Fruit fly (Drosophila melanogaster) whole organism, embryonic: ENCODE data around the gene CG43354.

Source experiments
- B-H2 ChIP-seq: fragments of 200-800 bp; sonication (Bioruptor generic); optimal IDR thresholded peaks from 2 replicates; lab custom pipeline; 2018; ENCODE audit warnings: missing biosample characterization, mild to moderate bottlenecking, missing genetic modification characterization
- CG10979 ChIP-seq: fragments of 200-800 bp; sonication (Bioruptor generic); optimal IDR thresholded peaks from 2 replicates; lab custom pipeline; 2018; ENCODE audit warnings: missing biosample characterization, mild to moderate bottlenecking, missing genetic modification characterization, moderate library complexity
- CG11504 ChIP-seq: fragments of 200-800 bp; sonication (Bioruptor generic); optimal IDR thresholded peaks from 3 replicates; lab custom pipeline; 2019; ENCODE audit warnings: missing biosample characterization, mild to moderate bottlenecking, missing genetic modification characterization, moderate library complexity
- CG12744 ChIP-seq: fragments of 200-800 bp; sonication (Bioruptor generic); optimal IDR thresholded peaks from 2 replicates; lab custom pipeline; 2016; ENCODE audit warnings: missing biosample characterization, missing genetic modification characterization
- CG15011 ChIP-seq: fragments of 200-800 bp; sonication (Bioruptor generic); optimal IDR thresholded peaks from 3 replicates; lab custom pipeline; 2018; ENCODE audit warnings: missing biosample characterization, mild to moderate bottlenecking, missing genetic modification characterization
- CG15696 ChIP-seq: fragments of 200-800 bp; sonication (Bioruptor generic); optimal IDR thresholded peaks from 2 replicates; lab custom pipeline; 2019; ENCODE audit warnings: missing biosample characterization, mild to moderate bottlenecking, missing genetic modification characterization, moderate library complexity
- CG16815 ChIP-seq: fragments of 200-800 bp; sonication (Bioruptor generic); optimal IDR thresholded peaks from 3 replicates; lab custom pipeline; 2017; ENCODE audit warnings: missing biosample characterization, mild to moderate bottlenecking, missing genetic modification characterization
- CG17328 ChIP-seq: fragments of 200-800 bp; sonication (Bioruptor generic); IDR thresholded peaks from 2 replicates; pipeline ENCODE4 v1.3.6; 2022; ENCODE audit warnings: missing biosample characterization, missing genetic modification characterization
- CG17568 ChIP-seq: fragments of 200-800 bp; sonication (Bioruptor generic); optimal IDR thresholded peaks from 2 replicates; lab custom pipeline; 2018; ENCODE audit warnings: missing biosample characterization, mild to moderate bottlenecking, missing genetic modification characterization, moderate library complexity
- CG2199 ChIP-seq: fragments of 200-800 bp; sonication (Bioruptor generic); IDR thresholded peaks from 3 replicates; pipeline ENCODE4 v1.3.6; 2022; ENCODE audit warnings: missing biosample characterization, missing genetic modification characterization
- CG2875 ChIP-seq: fragments of 200-800 bp; sonication (Bioruptor generic); optimal IDR thresholded peaks from 2 replicates; lab custom pipeline; 2017; ENCODE audit warnings: missing biosample characterization, mild to moderate bottlenecking, missing genetic modification characterization, missing genetic modification reagents
- CG32767 ChIP-seq: fragments of 200-800 bp; sonication (Bioruptor generic); IDR thresholded peaks from 2 replicates; pipeline ENCODE4 v1.3.6; 2022; ENCODE audit warnings: missing biosample characterization, missing genetic modification characterization
- CG32772 ChIP-seq: fragments of 200-800 bp; sonication (Bioruptor generic); IDR thresholded peaks from 2 replicates; pipeline ENCODE4 v1.3.6; 2022; ENCODE audit warnings: missing biosample characterization, missing genetic modification characterization
- CG3281 ChIP-seq: fragments of 200-800 bp; sonication (Bioruptor generic); optimal IDR thresholded peaks from 3 replicates; lab custom pipeline; 2017; ENCODE audit warnings: missing biosample characterization, mild to moderate bottlenecking, missing genetic modification characterization
- CG42726 ChIP-seq: fragments of 200-800 bp; sonication (Bioruptor generic); IDR thresholded peaks from 2 replicates; pipeline ENCODE4 v1.3.6; 2022; ENCODE audit warnings: missing biosample characterization, missing genetic modification characterization; ENCODE audit not compliant: partially characterized antibody
- CG4328 ChIP-seq: fragments of 200-800 bp; sonication (Bioruptor generic); optimal IDR thresholded peaks from 3 replicates; lab custom pipeline; 2017; ENCODE audit warnings: missing biosample characterization, missing genetic modification reagents, missing genetic modification characterization
- CG4424 ChIP-seq: fragments of 200-800 bp; sonication (Bioruptor generic); optimal IDR thresholded peaks from 3 replicates; lab custom pipeline; 2016; ENCODE audit warnings: missing biosample characterization, missing genetic modification characterization
- CG7271 ChIP-seq: fragments of 200-800 bp; sonication (Bioruptor generic); optimal IDR thresholded peaks from 2 replicates; lab custom pipeline; 2018; ENCODE audit warnings: missing biosample characterization, mild to moderate bottlenecking, missing genetic modification characterization, moderate library complexity
- CG7556 ChIP-seq: fragments of 200-800 bp; sonication (Bioruptor generic); optimal IDR thresholded peaks from 2 replicates; lab custom pipeline; 2017; ENCODE audit warnings: missing biosample characterization, mild to moderate bottlenecking, missing genetic modification characterization
- CG7745 ChIP-seq: fragments of 200-800 bp; sonication (Bioruptor generic); optimal IDR thresholded peaks from 2 replicates; lab custom pipeline; 2018; ENCODE audit warnings: missing biosample characterization, mild to moderate bottlenecking, missing genetic modification characterization, moderate library complexity
- CG9437 ChIP-seq: fragments of 200-800 bp; sonication (Bioruptor generic); optimal IDR thresholded peaks from 2 replicates; lab custom pipeline; 2018; ENCODE audit warnings: missing biosample characterization, mild to moderate bottlenecking, missing genetic modification characterization
- CG9609 ChIP-seq: fragments of 200-800 bp; sonication (Bioruptor generic); optimal IDR thresholded peaks from 3 replicates; lab custom pipeline; 2016; ENCODE audit warnings: missing biosample characterization, missing genetic modification characterization
- D19A ChIP-seq: fragments of 200-800 bp; optimal IDR thresholded peaks from 3 replicates; lab custom pipeline; 2019; ENCODE audit warnings: missing biosample characterization, mild to moderate bottlenecking, missing genetic modification characterization, moderate library complexity
- Doc3 ChIP-seq: fragments of 200-800 bp; sonication (Bioruptor generic); IDR thresholded peaks from 3 replicates; pipeline ENCODE4 v1.3.6; 2022; ENCODE audit warnings: missing biosample characterization, missing genetic modification characterization; ENCODE audit not compliant: partially characterized antibody
- Drgx ChIP-seq: fragments of 200-800 bp; sonication (Bioruptor generic); IDR thresholded peaks from 2 replicates; pipeline ENCODE4 v1.3.6; 2022; ENCODE audit warnings: missing biosample characterization, missing genetic modification characterization
- ERR ChIP-seq: fragments of 200-800 bp; sonication (Bioruptor generic); optimal IDR thresholded peaks from 2 replicates; lab custom pipeline; 2016; ENCODE audit warnings: missing biosample characterization, missing genetic modification characterization
- Ets65A ChIP-seq: fragments of 200-800 bp; sonication (Bioruptor generic); peaks from one replicate; lab custom pipeline; 2016; ENCODE audit warnings: missing biosample characterization, missing genetic modification characterization
- H2.0 ChIP-seq: fragments of 200-800 bp; sonication (Bioruptor generic); IDR thresholded peaks from 2 replicates; pipeline ENCODE4 v1.3.6; 2022; ENCODE audit warnings: missing biosample characterization, missing genetic modification characterization
- HLHmδ ChIP-seq: fragments of 200-800 bp; sonication (Bioruptor generic); optimal IDR thresholded peaks from 2 replicates; lab custom pipeline; 2018; ENCODE audit warnings: missing biosample characterization, mild to moderate bottlenecking, missing genetic modification characterization, moderate library complexity
- MESR4 ChIP-seq: fragments of 200-800 bp; sonication (Bioruptor generic); optimal IDR thresholded peaks from 2 replicates; lab custom pipeline; 2018; ENCODE audit warnings: missing biosample characterization, mild to moderate bottlenecking, missing genetic modification characterization, moderate library complexity
- Med ChIP-seq: fragments of 200-800 bp; sonication (Bioruptor generic); peaks from one replicate; lab custom pipeline; 2016; ENCODE audit warnings: missing biosample characterization, missing genetic modification characterization, mild to moderate bottlenecking, inconsistent platforms, moderate library complexity
- Myb ChIP-seq: fragments of 200-800 bp; sonication (Bioruptor generic); optimal IDR thresholded peaks from 2 replicates; lab custom pipeline; 2016; ENCODE audit warnings: missing biosample characterization, missing genetic modification characterization
- Nf-YC ChIP-seq: fragments of 200-800 bp; optimal IDR thresholded peaks from 3 replicates; lab custom pipeline; 2019; ENCODE audit warnings: missing biosample characterization, mild to moderate bottlenecking, missing genetic modification characterization, moderate library complexity
- Poxn ChIP-seq: fragments of 200-800 bp; sonication (Bioruptor generic); IDR thresholded peaks from 2 replicates; pipeline ENCODE4 v1.3.6; 2022; ENCODE audit warnings: missing biosample characterization, missing genetic modification characterization
- Sin3A ChIP-seq: fragments of >200 bp; optimal IDR thresholded peaks from 2 replicates; lab custom pipeline; 2018
- Sox100B ChIP-seq: fragments of 200-800 bp; sonication (Bioruptor generic); optimal IDR thresholded peaks from 3 replicates; lab custom pipeline; 2018; ENCODE audit warnings: missing biosample characterization, mild to moderate bottlenecking, missing genetic modification characterization
- Sox102F ChIP-seq: fragments of 200-800 bp; sonication (Bioruptor generic); optimal IDR thresholded peaks from 2 replicates; lab custom pipeline; 2018; ENCODE audit warnings: missing biosample characterization, mild to moderate bottlenecking, missing genetic modification characterization, moderate library complexity
- Xrp1 ChIP-seq: fragments of 200-800 bp; sonication (Bioruptor generic); IDR thresholded peaks from 2 replicates; pipeline ENCODE4 v1.3.6; 2022; ENCODE audit warnings: missing biosample characterization, missing genetic modification characterization
- ara ChIP-seq: fragments of 200-800 bp; sonication (Bioruptor generic); IDR thresholded peaks from 2 replicates; pipeline ENCODE4 v1.3.6; 2022; ENCODE audit warnings: missing biosample characterization, missing genetic modification characterization
- bowl ChIP-seq: fragments of 200-800 bp; sonication (Bioruptor generic); IDR thresholded peaks from 2 replicates; pipeline ENCODE4 v1.3.6; 2022; ENCODE audit warnings: missing biosample characterization, missing genetic modification characterization
- gt ChIP-seq: fragments of 200-800 bp; sonication (Bioruptor generic); IDR thresholded peaks from 2 replicates; pipeline ENCODE4 v1.3.6; 2022; ENCODE audit warnings: missing biosample characterization, missing genetic modification characterization
- h ChIP-seq: fragments of >200 bp; optimal IDR thresholded peaks from 2 replicates; lab custom pipeline; 2017
- lola ChIP-seq, 3 experiments: fragments of >200 bp in 2 of 3; fragments of 200-800 bp in 1 of 3; sonication (Bioruptor generic) in 1 of 3; optimal IDR thresholded peaks; 2 replicates each; lab custom pipeline; 2017 to 2019; ENCODE audit warnings: missing biosample characterization in 3 of 3, missing genetic modification characterization in 3 of 3, mild to moderate bottlenecking in 1 of 3, moderate library complexity in 1 of 3
- scrt ChIP-seq: fragments of 200-800 bp; sonication (Bioruptor generic); optimal IDR thresholded peaks from 2 replicates; lab custom pipeline; 2018; ENCODE audit warnings: missing biosample characterization, mild to moderate bottlenecking, missing genetic modification characterization, moderate library complexity
- sens ChIP-seq: fragments of 200-800 bp; sonication (Bioruptor generic); peaks from one replicate; lab custom pipeline; 2016; ENCODE audit warnings: missing biosample characterization, missing genetic modification characterization
- sr ChIP-seq: fragments of 200-800 bp; sonication (Bioruptor generic); IDR thresholded peaks from 3 replicates; pipeline ENCODE4 v1.3.6; 2022; ENCODE audit warnings: missing biosample characterization, missing genetic modification characterization
- ttk ChIP-seq: fragments of 200-800 bp; sonication (Bioruptor generic); IDR thresholded peaks from 2 replicates; pipeline ENCODE4 v2.1.2; 2022; ENCODE audit warnings: missing biosample characterization, missing genetic modification characterization
- vfl ChIP-seq: fragments of 200-800 bp; sonication (Bioruptor generic); optimal IDR thresholded peaks from 2 replicates; lab custom pipeline; 2016; ENCODE audit warnings: missing biosample characterization, missing genetic modification characterization
- wor ChIP-seq: fragments of 200-800 bp; sonication (Bioruptor generic); IDR thresholded peaks from 2 replicates; pipeline ENCODE4 v1.3.6; 2022; ENCODE audit warnings: missing biosample characterization, missing genetic modification characterization
- zen ChIP-seq: fragments of 200-800 bp; sonication (Bioruptor generic); optimal IDR thresholded peaks from 3 replicates; lab custom pipeline; 2018; ENCODE audit warnings: missing biosample characterization, mild to moderate bottlenecking, missing genetic modification characterization, moderate library complexity

The CG43354 gene

dm6 chr2L:18333831-18334437 is 24.7 kb upstream of the CG43354 start (continued):
- peak; percentile 31 for TF ChIP-seq CG10979 (tag; lab: Kevin White, UChicago)
- TF ChIP-seq CG9609 (GFP tag; lab: Kevin White, UChicago), result no peak
- TF ChIP-seq Poxn (GFP tag; lab: Robert Waterston, UW), result no peak
- TF ChIP-seq Nf-YC (tag; lab: Kevin White, UChicago), result no peak
- no peak for TF ChIP-seq CG17328
- no peak for TF ChIP-seq CG15011
- TF ChIP-seq sr (GFP tag; lab: Robert Waterston, UW), result no peak
- TF ChIP-seq vfl (GFP tag; lab: Kevin White, UChicago), result no peak
- TF ChIP-seq B-H2 (GFP tag; lab: Kevin White, UChicago), result no peak
- no peak for TF ChIP-seq bowl (GFP tag; lab: Robert Waterston, UW)
- peak; percentile 83 for TF ChIP-seq zen
- no peak for TF ChIP-seq ERR
- TF ChIP-seq CG7271 (tag; lab: Kevin White, UChicago), result no peak
- TF ChIP-seq lola (GFP tag; optimal IDR thresholded peaks at IDR 0.05; lab: Kevin White, UChicago), result peak in 1 of 3 experiments; percentile 7
- no peak for TF ChIP-seq Sin3A (lab: Kevin White, UChicago)
- TF ChIP-seq D19A (tag; lab: Kevin White, UChicago), result peak; percentile 27
- no peak for TF ChIP-seq CG16815 (GFP tag; lab: Kevin White, UChicago)

- TF ChIP-seq Drgx, result peak; percentile 66
- no peak for TF ChIP-seq CG4424 (GFP tag; lab: Kevin White, UChicago)
- no peak for TF ChIP-seq CG32772
- no peak for TF ChIP-seq HLHmδ (GFP tag; lab: Kevin White, UChicago)
- peak; percentile 88 for TF ChIP-seq CG11504 (tag; lab: Kevin White, UChicago)
- peak; percentile 33 for TF ChIP-seq Med (GFP tag; lab: Kevin White, UChicago)
- TF ChIP-seq CG12744, result no peak
- peak; percentile 7 for TF ChIP-seq Sox102F (GFP tag; lab: Kevin White, UChicago)
- peak; percentile 54 for TF ChIP-seq Ets65A
- TF ChIP-seq sens (GFP tag; lab: Kevin White, UChicago), result no peak
- peak; percentile 8; the same call in 1 of the 2 replicates for TF ChIP-seq Xrp1 (GFP tag; lab: Robert Waterston, UW)
- TF ChIP-seq CG32767 (GFP tag; lab: Robert Waterston, UW), result no peak
- 0 out of 3 replicates have a peak, but pooled peaks have one; percentile 4 for TF ChIP-seq CG2199 (GFP tag; lab: Robert Waterston, UW)
- peak; percentile 6; the same call in 1 of the 2 replicates for TF ChIP-seq ara (GFP tag; lab: Robert Waterston, UW)
- TF ChIP-seq, all 482 proteins: peak for 8
Observed at dm6 chr2L:18331612-18332011, 22.4 kb upstream of the CG43354 start.

DNA sequence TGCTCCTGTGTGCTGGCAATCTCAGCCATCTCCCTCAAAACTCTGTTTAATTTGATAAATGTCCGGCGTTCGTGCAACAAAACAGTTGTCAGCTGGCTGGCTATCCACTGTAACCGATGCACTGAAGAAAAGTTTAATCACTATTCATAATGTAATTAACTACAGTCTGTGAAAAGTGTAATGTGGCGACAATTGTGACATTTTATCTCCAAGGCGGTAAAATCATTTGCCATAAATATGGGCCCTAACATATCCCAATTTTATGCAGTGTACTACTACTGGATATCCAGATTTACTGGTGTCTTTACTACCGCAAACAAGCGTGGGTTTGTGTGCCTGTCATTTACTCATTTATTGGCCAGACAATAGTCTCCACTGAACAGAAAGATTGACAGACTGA is 19.5 kb upstream of the CG43354 start:
- TF ChIP-seq CG9437 (GFP tag; lab: Kevin White, UChicago), result no peak
- TF ChIP-seq ttk (GFP tag; lab: Robert Waterston, UW), result peak; percentile 40; the same call in 1 of the 2 replicates
- no peak for TF ChIP-seq Sox100B (GFP tag; lab: Kevin White, UChicago)
- TF ChIP-seq MESR4 (GFP tag; lab: Kevin White, UChicago), result no peak
- TF ChIP-seq wor (GFP tag; lab: Robert Waterston, UW), result no peak
- no peak for TF ChIP-seq CG7745 (tag; lab: Kevin White, UChicago)
- peak; percentile 30 for TF ChIP-seq CG7556 (GFP tag; lab: Kevin White, UChicago)
- TF ChIP-seq CG2875 (GFP tag; lab: Kevin White, UChicago), result peak; percentile 1
- TF ChIP-seq h (lab: Kevin White, UChicago), result no peak
- TF ChIP-seq CG42726 (GFP tag; lab: Robert Waterston, UW), result no peak
- TF ChIP-seq gt (GFP tag; lab: Robert Waterston, UW), result no peak
- TF ChIP-seq H2.0 (GFP tag; lab: Robert Waterston, UW), result no peak
- TF ChIP-seq Myb (GFP tag; lab: Kevin White, UChicago), result peak; percentile 6
- TF ChIP-seq CG15696 (tag; lab: Kevin White, UChicago), result no peak
- TF ChIP-seq scrt (GFP tag; lab: Kevin White, UChicago), result no peak
- TF ChIP-seq Doc3 (GFP tag; lab: Robert Waterston, UW), result no peak
- TF ChIP-seq CG17568, result no peak
- TF ChIP-seq CG3281 (GFP tag; lab: Kevin White, UChicago), result no peak
- TF ChIP-seq CG4328 (GFP tag; lab: Kevin White, UChicago), result no peak
